Fruit fly (Drosophila melanogaster) whole organism, wandering third instar larva: Measurements from ENCODE around the gene CG17141.

Source experiments
- Abd-B ChIP-seq: fragments of >200 bp; optimal IDR thresholded peaks from 2 replicates; lab custom pipeline; 2017; ENCODE audit warnings: missing biosample characterization, missing genetic modification characterization
- CG9705 ChIP-seq: fragments of 200-800 bp; sonication (Bioruptor generic); optimal IDR thresholded peaks from 2 replicates; lab custom pipeline; 2018; ENCODE audit warnings: missing biosample characterization, mild to moderate bottlenecking, missing genetic modification characterization
- ey ChIP-seq: fragments of 200-800 bp; sonication (Bioruptor generic); optimal IDR thresholded peaks from 2 replicates; lab custom pipeline; 2016; ENCODE audit warnings: missing biosample characterization, missing genetic modification characterization
- pan ChIP-seq: fragments of >200 bp; optimal IDR thresholded peaks from 2 replicates; lab custom pipeline; 2017

DNA sequence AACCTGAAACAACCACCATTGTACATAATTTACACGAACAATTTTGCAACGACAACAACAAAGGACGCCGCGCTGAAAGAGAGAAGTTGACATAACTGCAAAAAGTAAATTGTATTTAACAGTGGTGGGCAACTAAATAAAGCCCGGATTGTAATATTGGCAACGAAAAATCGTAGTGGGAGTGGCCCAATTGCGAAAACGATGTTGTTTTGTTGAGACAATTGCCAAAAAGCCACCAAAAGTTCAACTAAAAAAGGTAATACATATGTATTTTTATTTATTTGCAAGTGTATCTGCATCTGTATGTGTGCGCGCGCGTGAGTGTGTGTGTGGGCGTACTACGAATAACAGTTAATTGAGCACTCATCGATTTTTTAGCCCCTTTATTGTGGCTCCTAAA lies 3.7 kb upstream of the CG17141 start:
- TF ChIP-seq ey (peak; percentile 5), pan (lab: Kevin White, UChicago) (no peak), Abd-B (GFP tag; lab: Kevin White, UChicago) (no peak), CG9705 (no peak)
